Fruit fly (Drosophila melanogaster) whole organism: ENCODE data around the gene CG31275.

ENCODE experiments used
- CG8478 ChIP-seq: fragments of >200 bp; optimal IDR thresholded peaks from 2 replicates; lab custom pipeline; 2018; ENCODE audit warnings: inconsistent platforms
- Dll ChIP-seq: fragments of >200 bp; optimal IDR thresholded peaks from 2 replicates; lab custom pipeline; 2017
- EcR ChIP-seq, 2 experiments: fragments of >200 bp; optimal IDR thresholded peaks; 2 replicates each; lab custom pipeline; 2017; ENCODE audit warnings: missing biosample characterization in 2 of 2, missing genetic modification characterization in 2 of 2, missing genetic modification reagents in 2 of 2
- pan ChIP-seq: fragments of >200 bp; optimal IDR thresholded peaks from 2 replicates; lab custom pipeline; 2017
- psq ChIP-seq: fragments of >200 bp; optimal IDR thresholded peaks from 2 replicates; lab custom pipeline; 2017
- usp ChIP-seq: fragments of >200 bp; optimal IDR thresholded peaks from 2 replicates; lab custom pipeline; 2017; ENCODE audit warnings: missing biosample characterization, missing genetic modification characterization, mixed read lengths

The CG31275 gene

dm6 chr3R:16751234-16751633, at the start of gene CG31275:
CG31275 (minus strand) TSS chr3R:16751334.
- no peak for TF ChIP-seq pan (lab: Kevin White, UChicago)
- TF ChIP-seq psq (lab: Kevin White, UChicago): no peak
- no peak for TF ChIP-seq EcR (GFP tag; optimal IDR thresholded peaks at IDR 0.05; lab: Kevin White, UChicago)
- TF ChIP-seq Dll (lab: Kevin White, UChicago): no peak
- TF ChIP-seq usp (GFP tag; lab: Kevin White, UChicago): no peak
- no peak for TF ChIP-seq CG8478 (lab: Kevin White, UChicago)

- no peak for TF ChIP-seq pan (lab: Kevin White, UChicago)
- TF ChIP-seq CG8478 (lab: Kevin White, UChicago): no peak
- no peak for TF ChIP-seq Dll (lab: Kevin White, UChicago)
- TF ChIP-seq EcR (GFP tag; optimal IDR thresholded peaks at IDR 0.05; lab: Kevin White, UChicago): no peak
- TF ChIP-seq usp (GFP tag; lab: Kevin White, UChicago): no peak
- TF ChIP-seq psq (lab: Kevin White, UChicago): no peak
Observed at dm6 chr3R:16800272-16800671, 49.1 kb upstream of the CG31275 start.

dm6 chr3R:16798516-16799040, 47.4 kb upstream of the CG31275 start:
- TF ChIP-seq usp (GFP tag; lab: Kevin White, UChicago) (no peak), CG8478 (lab: Kevin White, UChicago) (no peak), Dll (lab: Kevin White, UChicago) (no peak), EcR (GFP tag; optimal IDR thresholded peaks at IDR 0.05; lab: Kevin White, UChicago) (no peak), psq (lab: Kevin White, UChicago) (no peak), pan (lab: Kevin White, UChicago) (no peak)

dm6 chr3R:16797805-16798204, 46.7 kb upstream of the CG31275 start:
- no peak for TF ChIP-seq pan (lab: Kevin White, UChicago)
- TF ChIP-seq usp (GFP tag; lab: Kevin White, UChicago): no peak
- TF ChIP-seq EcR (GFP tag; optimal IDR thresholded peaks at IDR 0.05; lab: Kevin White, UChicago): no peak

- TF ChIP-seq usp (GFP tag; lab: Kevin White, UChicago) (no peak), psq (lab: Kevin White, UChicago) (no peak), pan (lab: Kevin White, UChicago) (no peak), EcR (GFP tag; optimal IDR thresholded peaks at IDR 0.05; lab: Kevin White, UChicago) (no peak), CG8478 (lab: Kevin White, UChicago) (no peak), Dll (lab: Kevin White, UChicago) (no peak)
Observed at dm6 chr3R:16794590-16794967, 43.4 kb upstream of the CG31275 start.

dm6 chr3R:16793935-16794589, 42.9 kb upstream of the CG31275 start:
- no peak for TF ChIP-seq usp (GFP tag; lab: Kevin White, UChicago)
- no peak for TF ChIP-seq CG8478 (lab: Kevin White, UChicago)
- TF ChIP-seq psq (lab: Kevin White, UChicago): no peak
- no peak for TF ChIP-seq Dll (lab: Kevin White, UChicago)
- TF ChIP-seq pan (lab: Kevin White, UChicago): no peak
- no peak for TF ChIP-seq EcR (GFP tag; optimal IDR thresholded peaks at IDR 0.05; lab: Kevin White, UChicago)

- no peak for TF ChIP-seq Dll (lab: Kevin White, UChicago)
- no peak for TF ChIP-seq usp (GFP tag; lab: Kevin White, UChicago)
- no peak for TF ChIP-seq CG8478 (lab: Kevin White, UChicago)
- no peak for TF ChIP-seq psq (lab: Kevin White, UChicago)
- no peak for TF ChIP-seq pan (lab: Kevin White, UChicago)
- TF ChIP-seq EcR (GFP tag; optimal IDR thresholded peaks at IDR 0.05; lab: Kevin White, UChicago): no peak
Observed at dm6 chr3R:16792586-16792985, 41.5 kb upstream of the CG31275 start.

- TF ChIP-seq psq (lab: Kevin White, UChicago): no peak
- TF ChIP-seq pan (lab: Kevin White, UChicago): no peak
- TF ChIP-seq Dll (lab: Kevin White, UChicago): no peak
- TF ChIP-seq EcR (GFP tag; optimal IDR thresholded peaks at IDR 0.05; lab: Kevin White, UChicago): no peak
Observed at dm6 chr3R:16791619-16792018, 40.5 kb upstream of the CG31275 start.

dm6 chr3R:16788011-16788410, 36.9 kb upstream of the CG31275 start, which contains the start of gene Glut3:
Glut3 (plus strand) TSS chr3R:16788311.
- TF ChIP-seq EcR (GFP tag; optimal IDR thresholded peaks at IDR 0.05; lab: Kevin White, UChicago): no peak
- no peak for TF ChIP-seq Dll (lab: Kevin White, UChicago)
- no peak for TF ChIP-seq CG8478 (lab: Kevin White, UChicago)
- no peak for TF ChIP-seq pan (lab: Kevin White, UChicago)
- no peak for TF ChIP-seq psq (lab: Kevin White, UChicago)
- TF ChIP-seq usp (GFP tag; lab: Kevin White, UChicago): no peak

- TF ChIP-seq Dll (lab: Kevin White, UChicago) (no peak), CG8478 (lab: Kevin White, UChicago) (no peak), EcR (GFP tag; optimal IDR thresholded peaks at IDR 0.05; lab: Kevin White, UChicago) (no peak), pan (lab: Kevin White, UChicago) (no peak), usp (GFP tag; lab: Kevin White, UChicago) (no peak), psq (lab: Kevin White, UChicago) (no peak)
Observed at dm6 chr3R:16787378-16787777, 36.2 kb upstream of the CG31275 start.

- TF ChIP-seq psq (lab: Kevin White, UChicago) (no peak), pan (lab: Kevin White, UChicago) (no peak), usp (GFP tag; lab: Kevin White, UChicago) (no peak), CG8478 (lab: Kevin White, UChicago) (no peak), EcR (GFP tag; optimal IDR thresholded peaks at IDR 0.05; lab: Kevin White, UChicago) (no peak), Dll (lab: Kevin White, UChicago) (no peak)
Observed at dm6 chr3R:16785056-16785455, 33.9 kb upstream of the CG31275 start.
